Worm (Caenorhabditis elegans): ENCODE results near the gene C14A4.13.

C14A4.13 gene

DNA sequence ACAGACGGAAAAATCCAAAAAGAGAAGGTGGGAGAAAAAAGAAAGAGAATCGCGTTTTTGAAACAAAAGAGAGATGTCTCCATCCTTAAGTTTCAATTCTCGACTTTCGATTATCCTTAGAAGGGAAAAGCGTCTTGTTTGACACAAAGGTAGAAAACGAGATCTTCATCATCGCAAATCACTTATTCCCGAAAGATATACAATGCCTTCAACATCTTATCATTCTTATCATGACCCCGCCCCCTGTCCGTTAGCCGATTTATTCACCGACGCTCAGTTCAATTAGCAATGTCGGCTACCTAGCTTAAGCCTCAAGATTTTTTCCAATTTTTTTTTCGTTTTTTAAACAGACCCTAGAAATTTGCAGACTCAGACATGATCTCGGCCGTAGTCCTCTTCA is 19.3 kb upstream of the C14A4.13 start, which contains the start of gene C14A4.9:
Gene C14A4.9 (plus strand): TSS at position 368 of the 400 bp plus-strand sequence.
- TF ChIP-seq dsc-1 (tag; optimal IDR thresholded peaks at IDR 0.05) (no peak), blmp-1 (tag; optimal IDR thresholded peaks at IDR 0.05) (peak; percentile 99)

DNA sequence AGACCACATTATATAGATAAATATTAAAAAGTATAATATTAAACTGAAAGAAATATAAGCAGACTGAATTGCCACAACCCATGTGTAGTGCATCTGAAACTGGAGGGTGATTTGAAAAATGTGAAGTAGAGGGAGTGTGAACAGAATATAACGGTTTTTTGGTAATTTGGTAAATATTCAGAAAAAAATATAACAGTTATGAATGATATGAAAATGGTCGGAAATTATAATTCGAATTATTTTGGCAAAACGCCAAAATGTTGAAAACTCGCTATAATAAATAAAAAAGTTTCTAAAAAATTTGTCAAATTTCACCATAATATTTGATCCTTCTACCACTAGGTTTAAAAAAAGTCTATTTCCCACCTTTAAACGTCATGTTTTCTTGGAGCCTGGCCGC is 16.1 kb upstream of the C14A4.13 start, which contains the start of gene srv-2:
Gene srv-2 (minus strand): TSS at position 101 of the 400 bp plus-strand sequence.
- TF ChIP-seq snpc-4 (tag; optimal IDR thresholded peaks at IDR 0.05): no peak
- no peak for TF ChIP-seq hpl-2 (GFP tag; optimal IDR thresholded peaks at IDR 0.05)
- no peak for TF ChIP-seq elt-3 (tag; optimal IDR thresholded peaks at IDR 0.05)
- no peak for TF ChIP-seq ceh-8 (GFP tag; optimal IDR thresholded peaks at IDR 0.05)

- TF ChIP-seq hpl-2 (GFP tag; optimal IDR thresholded peaks at IDR 0.05): no peak
- TF ChIP-seq elt-3 (tag; optimal IDR thresholded peaks at IDR 0.05): no peak
- TF ChIP-seq zip-4 (GFP tag; optimal IDR thresholded peaks at IDR 0.05): no peak
- no peak for TF ChIP-seq lin-14 (GFP tag; optimal IDR thresholded peaks at IDR 0.05)
- no peak for TF ChIP-seq dsc-1 (tag; optimal IDR thresholded peaks at IDR 0.05)
These were observed 14.7 kb upstream of the C14A4.13 start for ce11 chrII:10603560-10603959.

- TF ChIP-seq dpl-1 (GFP tag; optimal IDR thresholded peaks at IDR 0.05) (no peak), unc-62 (GFP tag; optimal IDR thresholded peaks at IDR 0.05) (no peak), tbx-2 (tag; optimal IDR thresholded peaks at IDR 0.05) (no peak), snpc-4 (tag; optimal IDR thresholded peaks at IDR 0.05) (no peak), pax-3 (tag; optimal IDR thresholded peaks at IDR 0.05) (no peak), dsc-1 (tag; optimal IDR thresholded peaks at IDR 0.05) (no peak), mab-9 (GFP tag; IDR thresholded peaks at IDR 0.05) (no peak), aha-1 (tag; optimal IDR thresholded peaks at IDR 0.05) (no peak), nhr-77 (tag; optimal IDR thresholded peaks at IDR 0.05) (no peak), egl-27 (tag; optimal IDR thresholded peaks at IDR 0.05) (no peak), ztf-11 (tag; optimal IDR thresholded peaks at IDR 0.05) (no peak)
These were observed 12.7 kb upstream of the C14A4.13 start, which contains the start of gene taf-13 for ce11 chrII:10605512-10605911. Gene taf-13, minus strand, starts transcription at chrII:10605612.

DNA sequence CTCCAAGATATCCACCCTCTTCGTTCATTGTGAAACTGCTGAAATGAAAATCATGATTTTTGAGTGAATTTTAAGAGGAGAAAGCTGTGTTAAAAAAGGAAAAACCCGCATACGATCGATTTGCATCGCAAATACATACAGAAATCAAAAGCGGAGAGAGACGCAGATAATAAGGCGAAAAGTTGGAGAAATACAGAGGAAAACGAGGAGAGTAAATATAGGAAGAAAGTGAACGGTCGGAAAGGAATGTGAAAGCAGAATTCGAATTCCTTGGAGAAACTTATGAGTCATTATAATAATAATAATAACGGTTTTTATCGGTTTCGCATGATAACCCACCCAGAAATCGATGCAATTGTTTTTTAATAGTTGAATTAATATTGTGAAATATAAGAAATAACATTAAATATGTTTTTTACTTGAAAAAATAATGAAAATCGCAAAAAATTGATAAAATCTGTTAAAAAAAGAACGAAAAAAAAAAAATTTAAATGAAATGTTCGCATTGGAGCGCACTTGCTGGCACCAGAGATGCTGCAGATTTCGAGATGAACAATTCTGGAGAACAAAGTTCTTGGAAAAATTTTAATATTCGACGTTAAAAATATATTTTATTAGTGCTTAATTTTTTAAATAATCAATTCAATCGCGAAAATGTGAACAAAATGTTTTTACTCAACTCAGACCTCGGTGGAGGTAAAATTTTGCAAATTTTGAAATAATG is 10.9 kb upstream of the C14A4.13 start, which contains the start of gene ccm-3:
Gene ccm-3 (minus strand): TSS at position 38 of the 724 bp plus-strand sequence.
- TF ChIP-seq unc-98 (GFP tag; IDR thresholded peaks at IDR 0.05) (no peak), lir-3 (tag; optimal IDR thresholded peaks at IDR 0.05; ENCODE audit: poor library complexity) (no peak), fkh-10 (GFP tag; optimal IDR thresholded peaks at IDR 0.05) (peak; percentile 3), nhr-11 (tag; optimal IDR thresholded peaks at IDR 0.05) (no peak), sox-4 (tag; optimal IDR thresholded peaks at IDR 0.05) (no peak), Y116A8C.19 (tag; optimal IDR thresholded peaks at IDR 0.05; ENCODE audit: borderline replicate concordance) (no peak), hlh-17 (GFP tag; optimal IDR thresholded peaks at IDR 0.05; ENCODE audit: borderline replicate concordance) (no peak), nhr-77 (tag; optimal IDR thresholded peaks at IDR 0.05) (no peak), nhr-28 (tag; optimal IDR thresholded peaks at IDR 0.05) (no peak), aly-2 (tag; optimal IDR thresholded peaks at IDR 0.05) (no peak), unc-30 (tag; optimal IDR thresholded peaks at IDR 0.05) (no peak), grh-1 (GFP tag; IDR thresholded peaks at IDR 0.05) (no peak), lin-15B (tag; optimal IDR thresholded peaks at IDR 0.05) (peak; percentile 64), nhr-85 (tag) (no peak), skn-1 (tag; optimal IDR thresholded peaks at IDR 0.05) (no peak), nhr-237 (tag; optimal IDR thresholded peaks at IDR 0.05) (no peak), C04F5.9 (tag; optimal IDR thresholded peaks at IDR 0.05) (no peak), ceh-8 (GFP tag; optimal IDR thresholded peaks at IDR 0.05) (no peak), isw-1 (GFP tag; IDR thresholded peaks at IDR 0.05) (no peak; the same call in 1 of the 2 replicates), ztf-4 (tag; optimal IDR thresholded peaks at IDR 0.05) (no peak), ets-5 (GFP tag; IDR thresholded peaks at IDR 0.05) (no peak), unc-62 (GFP tag; optimal IDR thresholded peaks at IDR 0.05) (no peak), fkh-4 (tag; optimal IDR thresholded peaks at IDR 0.05; ENCODE audit: borderline replicate concordance) (no peak), nhr-90 (tag; optimal IDR thresholded peaks at IDR 0.05; ENCODE audit: poor library complexity) (no peak), pqm-1 (tag; optimal IDR thresholded peaks at IDR 0.05) (no peak), tlp-1 (tag; optimal IDR thresholded peaks at IDR 0.05) (no peak), hlh-4 (tag; optimal IDR thresholded peaks at IDR 0.05) (no peak), mef-2 (tag; optimal IDR thresholded peaks at IDR 0.05) (no peak), ceh-90 (tag; optimal IDR thresholded peaks at IDR 0.05) (no peak), xbp-1 (tag; optimal IDR thresholded peaks at IDR 0.05) (peak; percentile 23)

Measured in whole organism, L1 larva.